Worm (Caenorhabditis elegans) whole organism, L1 larva: ENCODE measurements around the gene sdz-7.

Source experiments
- ces-1 ChIP-seq: fragments of 150-350 bp; optimal IDR thresholded peaks from 2 replicates; lab custom pipeline; 2014; ENCODE audit warnings: missing biosample characterization, missing genetic modification reagents, missing genetic modification characterization
- nhr-20 ChIP-seq: sonication (generic microtip); optimal IDR thresholded peaks from 2 replicates; lab custom pipeline; 2016; ENCODE audit warnings: mild to moderate bottlenecking, missing genetic modification characterization, missing compliant biosample characterization
- nhr-237 ChIP-seq: fragments of 150-350 bp; optimal IDR thresholded peaks from 2 replicates; lab custom pipeline; 2014; ENCODE audit warnings: missing biosample characterization, missing genetic modification characterization
- skn-1 ChIP-seq: fragments of 150-350 bp; optimal IDR thresholded peaks from 2 replicates; lab custom pipeline; 2014; ENCODE audit warnings: missing biosample characterization, missing genetic modification characterization

DNA sequence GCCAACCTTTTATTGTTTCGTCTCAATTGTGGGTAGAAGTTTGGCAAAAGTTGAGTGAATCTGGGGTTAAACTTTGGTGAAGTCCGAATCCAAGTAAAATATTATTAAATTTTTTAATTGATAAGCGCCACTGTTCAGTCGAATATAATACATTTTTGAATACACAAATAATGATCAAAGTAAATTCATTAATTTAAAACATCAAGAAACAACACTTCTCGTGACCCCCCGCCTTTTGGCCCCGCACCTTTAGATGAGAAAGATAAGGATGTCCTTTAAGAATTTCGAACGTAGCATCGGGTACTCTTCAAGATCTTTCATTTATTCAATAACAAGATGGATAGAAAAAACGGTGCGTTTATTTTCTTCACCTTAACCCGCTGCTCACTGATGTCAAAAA lies 25.1 kb downstream of the sdz-7 start, which contains the start of gene nhr-257:
- TF ChIP-seq skn-1 (tag; lab: Kevin White, UChicago), result no peak
- no peak for TF ChIP-seq nhr-237 (tag; lab: Kevin White, UChicago)
- no peak for TF ChIP-seq ces-1 (GFP tag; lab: Kevin White, UChicago)
- no peak for TF ChIP-seq nhr-20 (tag; lab: Kevin White, UChicago)
